Fruit fly (Drosophila melanogaster) whole organism, wandering third instar larva: Measurements from ENCODE around the gene CG6244.

Source experiments
- CG9705 ChIP-seq: fragments of 200-800 bp; sonication (Bioruptor generic); optimal IDR thresholded peaks from 2 replicates; lab custom pipeline; 2018; ENCODE audit warnings: missing biosample characterization, mild to moderate bottlenecking, missing genetic modification characterization
- h ChIP-seq: fragments of 200-800 bp; sonication (Bioruptor generic); optimal IDR thresholded peaks from 3 replicates; lab custom pipeline; 2016; ENCODE audit warnings: missing biosample characterization, mild to moderate bottlenecking, missing genetic modification characterization

DNA sequence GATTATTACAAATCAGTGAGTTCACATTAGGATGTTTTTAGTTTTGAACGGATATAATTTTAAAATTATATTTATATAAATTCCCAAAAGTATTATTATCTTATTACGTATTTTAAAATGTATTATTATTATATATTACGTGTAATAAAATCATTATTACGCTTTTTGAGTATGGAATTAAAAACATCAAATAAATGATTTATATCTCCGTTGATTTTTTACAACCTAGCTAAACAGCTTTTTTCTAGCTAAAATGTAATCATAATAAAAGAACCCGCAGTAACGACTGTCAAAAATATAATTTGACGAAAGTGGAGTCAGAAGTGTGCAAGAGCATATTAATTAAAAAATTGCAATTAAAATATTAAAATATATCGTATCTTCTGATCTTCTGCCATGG lies at the start of gene CG6244:
- TF ChIP-seq CG9705 (no peak), h (GFP tag; lab: Kevin White, UChicago) (no peak)
